Worm (Caenorhabditis elegans) whole organism, L1 larva: ENCODE data around the gene F20D1.22.
"Not testable (repeated sequence)": the region's sequence is repeated elsewhere in the genome, so short reads cannot be mapped to it uniquely, and the experiment has no call there.

Experiments used
- alr-1 ChIP-seq: fragments of 200-800 bp; sonication (Bioruptor generic); optimal IDR thresholded peaks from 2 replicates; lab custom pipeline; 2018; ENCODE audit warnings: borderline replicate concordance, mild to moderate bottlenecking, missing genetic modification characterization, missing compliant biosample characterization
- ama-1 ChIP-seq: fragments of 150-350 bp; optimal IDR thresholded peaks from 2 replicates; lab custom pipeline; 2014
- ceh-88 ChIP-seq: fragments of 200-800 bp; sonication (Bioruptor generic); IDR thresholded peaks from 2 replicates; pipeline ENCODE4 v1.3.6; 2022; ENCODE audit warnings: missing genetic modification characterization, missing compliant biosample characterization
- ceh-90 ChIP-seq: sonication (generic microtip); optimal IDR thresholded peaks from 2 replicates; lab custom pipeline; 2016; ENCODE audit warnings: missing genetic modification characterization, missing compliant biosample characterization
- ces-1 ChIP-seq: fragments of 150-350 bp; optimal IDR thresholded peaks from 2 replicates; lab custom pipeline; 2014; ENCODE audit warnings: missing biosample characterization, missing genetic modification reagents, missing genetic modification characterization
- dpl-1 ChIP-seq, 3 experiments: fragments of 150-350 bp in 2 of 3; sonication (generic microtip) in 1 of 3; optimal IDR thresholded peaks; 2 replicates each; lab custom pipeline; 2014 to 2017; ENCODE audit warnings: missing biosample characterization in 3 of 3, missing genetic modification characterization in 3 of 3, missing genetic modification reagents in 3 of 3
- egl-13 ChIP-seq: sonication (generic microtip); optimal IDR thresholded peaks from 2 replicates; lab custom pipeline; 2016; ENCODE audit warnings: missing genotype, missing genetic modification reagents, missing genetic modification characterization, missing compliant biosample characterization
- egl-27 ChIP-seq, 2 experiments: fragments of 150-350 bp in 1 of 2; sonication (generic microtip); optimal IDR thresholded peaks; 3 replicates each; lab custom pipeline; 2017 to 2018; ENCODE audit warnings: missing biosample characterization in 2 of 2, missing genetic modification characterization in 2 of 2, missing genetic modification reagents in 2 of 2
- elt-2 ChIP-seq: sonication (generic microtip); optimal IDR thresholded peaks from 2 replicates; lab custom pipeline; 2016; ENCODE audit warnings: missing genetic modification characterization, mild to moderate bottlenecking, inconsistent platforms, missing compliant biosample characterization, missing genetic modification reagents
- ets-5 ChIP-seq: fragments of 200-800 bp; sonication (Bioruptor generic); IDR thresholded peaks from 2 replicates; pipeline ENCODE4 v1.3.6; 2022; ENCODE audit warnings: missing genetic modification characterization, missing compliant biosample characterization
- fkh-10 ChIP-seq: sonication (generic microtip); optimal IDR thresholded peaks from 2 replicates; lab custom pipeline; 2017; ENCODE audit warnings: missing biosample characterization, missing genetic modification reagents, missing genetic modification characterization
- fkh-8 ChIP-seq: sonication (generic microtip); optimal IDR thresholded peaks from 2 replicates; lab custom pipeline; 2016; ENCODE audit warnings: mild to moderate bottlenecking, missing genetic modification characterization, missing compliant biosample characterization
- hlh-17 ChIP-seq: fragments of 200-800 bp; sonication (Bioruptor generic); optimal IDR thresholded peaks from 2 replicates; lab custom pipeline; 2018; ENCODE audit warnings: missing genetic modification characterization, mild to moderate bottlenecking, missing compliant biosample characterization, moderate library complexity, borderline replicate concordance
- irx-1 ChIP-seq: sonication (generic microtip); optimal IDR thresholded peaks from 2 replicates; lab custom pipeline; 2016; ENCODE audit warnings: missing genetic modification characterization, missing compliant biosample characterization
- lin-14 ChIP-seq: fragments of 200-800 bp; sonication (Bioruptor generic); optimal IDR thresholded peaks from 2 replicates; lab custom pipeline; 2018; ENCODE audit warnings: mild to moderate bottlenecking, missing genetic modification characterization, moderate library complexity, missing compliant biosample characterization
- lin-15B ChIP-seq: fragments of 150-350 bp; sonication (generic microtip); optimal IDR thresholded peaks from 3 replicates; lab custom pipeline; 2014; ENCODE audit warnings: missing biosample characterization, missing genetic modification characterization
- lin-39 ChIP-seq: fragments of 150-350 bp; optimal IDR thresholded peaks from 2 replicates; lab custom pipeline; 2014; ENCODE audit warnings: missing biosample characterization, missing genetic modification reagents, missing genetic modification characterization
- lsy-2 ChIP-seq, 2 experiments: fragments of 150-350 bp; optimal IDR thresholded peaks; 2 replicates each; lab custom pipeline; 2014; ENCODE audit warnings: missing biosample characterization in 2 of 2, missing genetic modification characterization in 2 of 2
- nhr-11 ChIP-seq: fragments of 150-350 bp; optimal IDR thresholded peaks from 2 replicates; lab custom pipeline; 2014; ENCODE audit warnings: missing biosample characterization, missing genetic modification characterization
- nhr-19 ChIP-seq: fragments of 200-800 bp; sonication (Bioruptor generic); conservative IDR thresholded peaks from 2 replicates; pipeline ENCODE4 v1.3.6; 2022; ENCODE audit warnings: missing genetic modification characterization, missing compliant biosample characterization
- nhr-47 ChIP-seq: sonication (generic microtip); optimal IDR thresholded peaks from 2 replicates; lab custom pipeline; 2016; ENCODE audit warnings: mild to moderate bottlenecking, missing genetic modification characterization, moderate library complexity, missing compliant biosample characterization
- nhr-84 ChIP-seq: sonication (generic microtip); optimal IDR thresholded peaks from 2 replicates; lab custom pipeline; 2017; ENCODE audit warnings: missing biosample characterization, missing genetic modification characterization
- pag-3 ChIP-seq: sonication (generic microtip); optimal IDR thresholded peaks from 2 replicates; lab custom pipeline; 2017; ENCODE audit warnings: missing genetic modification characterization, mild to moderate bottlenecking, missing compliant biosample characterization, antibody characterized with exemption, borderline replicate concordance; ENCODE audit not compliant: insufficient read depth
- pax-3 ChIP-seq: fragments of 200-800 bp; sonication (Bioruptor generic); optimal IDR thresholded peaks from 2 replicates; lab custom pipeline; 2018; ENCODE audit warnings: mild to moderate bottlenecking, missing genetic modification characterization, moderate library complexity, missing compliant biosample characterization
- skn-1 ChIP-seq: fragments of 150-350 bp; optimal IDR thresholded peaks from 2 replicates; lab custom pipeline; 2014; ENCODE audit warnings: missing biosample characterization, missing genetic modification characterization
- snpc-4 ChIP-seq: fragments of 150-350 bp; optimal IDR thresholded peaks from 2 replicates; lab custom pipeline; 2014; ENCODE audit warnings: missing biosample characterization, missing genetic modification characterization
- snu-23 ChIP-seq: sonication (generic microtip); optimal IDR thresholded peaks from 2 replicates; lab custom pipeline; 2016; ENCODE audit warnings: missing genetic modification characterization, missing compliant biosample characterization
- sptf-1 ChIP-seq: fragments of 150-350 bp; optimal IDR thresholded peaks from 2 replicates; lab custom pipeline; 2014; ENCODE audit warnings: missing biosample characterization, missing genetic modification characterization
- sup-37 ChIP-seq: fragments of 200-800 bp; sonication (Bioruptor generic); optimal IDR thresholded peaks from 2 replicates; lab custom pipeline; 2018; ENCODE audit warnings: mild to moderate bottlenecking, missing genetic modification characterization, missing compliant biosample characterization
- tbx-2 ChIP-seq: sonication (generic microtip); optimal IDR thresholded peaks from 2 replicates; lab custom pipeline; 2016; ENCODE audit warnings: missing genetic modification characterization, missing compliant biosample characterization
- unc-130 ChIP-seq: fragments of 150-350 bp; optimal IDR thresholded peaks from 2 replicates; lab custom pipeline; 2017; ENCODE audit warnings: missing biosample characterization, missing genetic modification characterization, inconsistent platforms
- unc-98 ChIP-seq: fragments of 200-800 bp; sonication (Bioruptor generic); IDR thresholded peaks from 2 replicates; pipeline ENCODE4 v1.3.6; 2022; ENCODE audit warnings: missing genetic modification characterization, missing compliant biosample characterization
- vab-15 ChIP-seq: sonication (generic microtip); optimal IDR thresholded peaks from 2 replicates; lab custom pipeline; 2017; ENCODE audit warnings: missing genotype, mild to moderate bottlenecking, missing genetic modification characterization, missing compliant biosample characterization

Gene F20D1.22

ce11 chrX:14966515-14966914 lies at the start of gene F20D1.22:
Gene F20D1.22 (plus strand): TSS chrX:14966815.
- TF ChIP-seq ceh-90; egl-27 (tag; optimal IDR thresholded peaks at IDR 0.05; lab: Kevin White, UChicago); sptf-1 (tag; lab: Kevin White, UChicago): not testable (repeated sequence)

ce11 chrX:14918538-14918937 lies 48.1 kb upstream of the F20D1.22 start, which contains the start of gene npr-40:
Gene npr-40 (plus strand): TSS chrX:14918838.
- TF ChIP-seq egl-13 (tag; lab: Kevin White, UChicago): no peak
- no peak for TF ChIP-seq sup-37 (GFP tag; lab: Kevin White, UChicago)
- TF ChIP-seq unc-130 (tag; lab: Kevin White, UChicago): no peak
- TF ChIP-seq nhr-47 (tag; lab: Kevin White, UChicago): no peak

ce11 chrX:14920880-14921279 lies 45.7 kb upstream of the F20D1.22 start:
- TF ChIP-seq fkh-10 (GFP tag; lab: Kevin White, UChicago) (peak; percentile 78), ets-5 (GFP tag; lab: Robert Waterston, UW) (no peak), nhr-84 (tag; lab: Kevin White, UChicago) (no peak), ama-1 (lab: Kevin White, UChicago) (no peak), hlh-17 (GFP tag; lab: Kevin White, UChicago) (no peak), lin-15B (no peak), snpc-4 (tag; lab: Kevin White, UChicago) (no peak), alr-1 (tag; lab: Kevin White, UChicago) (no peak), fkh-8 (no peak)
- TF ChIP-seq, all 84 proteins: peak for 1

- TF ChIP-seq ces-1 (GFP tag; lab: Kevin White, UChicago) (no peak), pag-3 (tag; lab: Kevin White, UChicago) (no peak), nhr-19 (GFP tag; lab: Robert Waterston, UW) (no peak)
Observed at ce11 chrX:14922758-14923157, 43.9 kb upstream of the F20D1.22 start.

ce11 chrX:14928854-14929253 lies 37.8 kb upstream of the F20D1.22 start, which contains the start of gene ntr-2:
Gene ntr-2 (minus strand): TSS chrX:14928954.
- TF ChIP-seq ces-1 (GFP tag; lab: Kevin White, UChicago): no peak
- no peak for TF ChIP-seq lin-15B
- no peak for TF ChIP-seq pax-3 (tag; lab: Kevin White, UChicago)
- no peak for TF ChIP-seq lin-39 (tag; lab: Kevin White, UChicago)

- no peak for TF ChIP-seq snu-23
- no peak for TF ChIP-seq tbx-2 (tag; lab: Kevin White, UChicago)
- no peak for TF ChIP-seq irx-1 (tag; lab: Kevin White, UChicago)
- no peak for TF ChIP-seq ceh-88 (GFP tag; lab: Robert Waterston, UW)
- no peak for TF ChIP-seq elt-2 (tag; lab: Kevin White, UChicago)
- TF ChIP-seq skn-1 (tag; lab: Kevin White, UChicago): no peak
- TF ChIP-seq vab-15 (tag; lab: Kevin White, UChicago): no peak
- TF ChIP-seq lin-14 (GFP tag; lab: Kevin White, UChicago): no peak
- TF ChIP-seq fkh-10 (GFP tag; lab: Kevin White, UChicago): no peak
- no peak for TF ChIP-seq unc-98
- TF ChIP-seq dpl-1 (GFP tag; optimal IDR thresholded peaks at IDR 0.05; lab: Kevin White, UChicago): no peak
- no peak for TF ChIP-seq lsy-2 (tag; optimal IDR thresholded peaks at IDR 0.05; lab: Kevin White, UChicago)
- TF ChIP-seq nhr-11: no peak
- TF ChIP-seq hlh-17 (GFP tag; lab: Kevin White, UChicago): no peak
Observed at ce11 chrX:14929512-14929911, 37.1 kb upstream of the F20D1.22 start.
